Fruit fly (Drosophila melanogaster): Measurements from ENCODE around the gene robl37BC.

robl37BC gene

DNA sequence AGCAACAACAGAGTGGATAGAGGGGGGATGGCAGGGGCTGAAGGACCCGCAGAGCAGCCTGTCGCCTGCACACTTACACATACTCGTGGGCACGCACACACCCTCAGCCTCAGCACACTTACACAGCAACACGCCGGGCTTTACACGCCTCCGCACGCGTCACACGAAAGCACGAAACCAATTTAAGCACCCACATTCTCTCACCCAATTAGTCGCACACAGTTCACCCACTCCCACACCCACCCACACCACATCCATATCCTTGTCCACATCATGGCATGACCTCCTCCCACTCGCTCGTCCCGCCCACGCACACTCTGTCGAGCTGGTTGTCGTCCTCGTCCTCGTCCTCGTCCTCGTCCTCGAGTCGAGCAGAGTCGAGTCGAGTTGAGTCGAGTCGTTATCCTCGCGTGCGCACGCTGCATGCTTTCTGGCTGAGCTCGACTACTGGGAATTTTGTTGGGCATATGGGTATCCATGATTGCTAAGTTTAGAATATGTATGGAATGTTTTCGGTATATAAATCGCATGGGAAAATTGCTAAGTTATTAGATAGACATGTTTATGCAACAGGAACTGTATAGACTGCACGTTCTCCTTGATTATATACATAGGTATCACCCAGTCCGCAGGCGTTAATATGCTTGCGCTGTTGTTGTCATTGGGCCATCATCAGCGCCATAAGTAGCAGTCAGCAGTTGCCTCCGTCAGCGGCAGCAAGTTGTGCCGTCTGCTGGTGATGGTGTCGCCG lies 1.4 kb downstream of the robl37BC start (continued):
- TF ChIP-seq sd (tag; optimal IDR thresholded peaks at IDR 0.05) (peak; percentile 64), CG9797 (GFP tag; optimal IDR thresholded peaks at IDR 0.05) (no peak), CG12744 (GFP tag; optimal IDR thresholded peaks at IDR 0.05) (peak; percentile 49), dmrt99B (tag; optimal IDR thresholded peaks at IDR 0.05) (peak; percentile 88), Awh (GFP tag; IDR thresholded peaks at IDR 0.05) (peak; percentile 76), CG11696 (GFP tag; IDR thresholded peaks at IDR 0.05) (0 out of 2 replicates have a peak, but pooled peaks have one; percentile 32), pho (GFP tag; optimal IDR thresholded peaks at IDR 0.05) (peak; percentile 80), jumu (GFP tag; optimal IDR thresholded peaks at IDR 0.05) (peak; percentile 84), wor (GFP tag; IDR thresholded peaks at IDR 0.05) (peak; percentile 74), Kr (GFP tag; optimal IDR thresholded peaks at IDR 0.05) (no peak), cg (GFP tag; optimal IDR thresholded peaks at IDR 0.05) (peak; percentile 27), kni (GFP tag; optimal IDR thresholded peaks at IDR 0.05) (no peak), CG8944 (GFP tag; optimal IDR thresholded peaks at IDR 0.05) (peak; percentile 81), gsb-n (tag; optimal IDR thresholded peaks at IDR 0.05) (peak; percentile 58), CG10979 (tag; optimal IDR thresholded peaks at IDR 0.05) (peak; percentile 75), CG10431 (GFP tag; optimal IDR thresholded peaks at IDR 0.05) (no peak), luna (GFP tag; optimal IDR thresholded peaks at IDR 0.05) (peak; percentile 55), emc (GFP tag; optimal IDR thresholded peaks at IDR 0.05) (peak; percentile 44), stc (GFP tag; IDR thresholded peaks at IDR 0.05) (peak; percentile 78), CG33557 (GFP tag; optimal IDR thresholded peaks at IDR 0.05) (no peak), CG12299 (tag; optimal IDR thresholded peaks at IDR 0.05) (peak; percentile 67), CG9215 (GFP tag; IDR thresholded peaks at IDR 0.05) (peak; percentile 78), vvl (GFP tag; IDR thresholded peaks at IDR 0.05) (peak; percentile 89), seq (GFP tag; IDR thresholded peaks at IDR 0.05) (peak; percentile 82), cato (GFP tag; optimal IDR thresholded peaks at IDR 0.05; ENCODE audit: borderline replicate concordance) (no peak), CG7928 (GFP tag; optimal IDR thresholded peaks at IDR 0.05) (peak; percentile 54), CG2129 (GFP tag; IDR thresholded peaks at IDR 0.05; ENCODE audit: partially characterized antibody) (no peak), nmo (GFP tag; optimal IDR thresholded peaks at IDR 0.05) (peak; percentile 82), CG30403 (GFP tag; optimal IDR thresholded peaks at IDR 0.05) (peak; percentile 81), CG12769 (tag; optimal IDR thresholded peaks at IDR 0.05) (peak; percentile 95), Blimp-1 (GFP tag; optimal IDR thresholded peaks at IDR 0.05) (peak; percentile 67), CG1024 (GFP tag; IDR thresholded peaks at IDR 0.05) (peak; percentile 73), so (GFP tag; IDR thresholded peaks at IDR 0.05) (peak; percentile 71; the same call in 2 of the 3 replicates), ac (GFP tag; optimal IDR thresholded peaks at IDR 0.05) (no peak), CG13287 (GFP tag; IDR thresholded peaks at IDR 0.05; ENCODE audit: partially characterized antibody) (no peak), CG10654 (GFP tag; optimal IDR thresholded peaks at IDR 0.05) (peak; percentile 64), CG31388 (GFP tag; optimal IDR thresholded peaks at IDR 0.05) (no peak), Asciz (GFP tag; optimal IDR thresholded peaks at IDR 0.05) (peak; percentile 59), crol (GFP tag; IDR thresholded peaks at IDR 0.05) (peak; percentile 26; the same call in 1 of the 2 replicates), NK7.1 (GFP tag; optimal IDR thresholded peaks at IDR 0.05) (peak; percentile 56), salm (tag; optimal IDR thresholded peaks at IDR 0.05) (peak; percentile 51), fu2 (GFP tag; optimal IDR thresholded peaks at IDR 0.05) (peak; percentile 76), zen2 (GFP tag; IDR thresholded peaks at IDR 0.05; ENCODE audit: partially characterized antibody) (0 out of 3 replicates have a peak, but pooled peaks have one; percentile 23), nau (GFP tag; optimal IDR thresholded peaks at IDR 0.05) (peak; percentile 62), CG15696 (tag; optimal IDR thresholded peaks at IDR 0.05) (no peak), ham (GFP tag; IDR thresholded peaks at IDR 0.05) (peak; percentile 54; the same call in 1 of the 2 replicates), CG4707 (GFP tag; optimal IDR thresholded peaks at IDR 0.05) (no peak), ci (GFP tag; IDR thresholded peaks at IDR 0.05) (peak; percentile 91), CG18764 (GFP tag; optimal IDR thresholded peaks at IDR 0.05) (peak; percentile 37)

Measured in whole organism, embryonic.